ENCODE assay signal across 1 fruit fly cellular context in the genomic region with DNA sequence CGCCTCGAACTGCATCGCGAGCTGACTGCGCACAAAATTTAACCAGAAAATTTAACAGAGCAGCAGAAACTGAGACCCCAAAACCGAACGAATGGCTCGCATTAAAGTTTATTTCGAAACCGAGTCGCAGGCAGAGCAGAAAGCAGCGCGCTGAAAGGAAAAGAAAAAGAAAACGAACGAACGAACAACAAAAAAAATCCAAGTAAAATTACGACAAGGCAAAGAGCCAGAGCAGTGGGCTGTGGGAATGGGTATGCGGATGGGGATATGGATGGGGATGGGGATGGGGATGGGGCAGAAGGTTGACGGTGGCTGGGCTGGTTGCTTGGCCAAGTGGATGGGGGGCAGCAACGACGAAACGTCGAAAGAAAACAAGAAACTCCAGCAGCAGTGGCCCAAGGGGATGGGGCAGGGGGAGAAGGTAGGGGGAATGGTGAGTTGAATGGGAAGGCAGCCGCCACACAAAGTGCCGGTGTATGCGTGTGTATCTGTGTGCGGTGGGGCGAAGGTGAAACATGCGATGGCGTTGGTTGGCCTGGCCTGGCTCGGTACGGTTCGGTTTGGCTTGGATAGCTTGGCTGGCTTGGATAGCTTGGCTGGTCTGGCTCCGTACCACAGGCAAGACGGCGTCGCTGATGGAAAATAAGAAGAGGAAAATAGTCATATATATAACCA.
A peak's percentile ranks its signal among the peaks of the same experiment; 100 is the strongest.
TF ChIP-seq lines count a peak whose summit lies in the region.

No protein-coding gene starts in this region.

TF ChIP-seq in whole organism, embryonic, 481 proteins besides CTCF, POLR2A, EP300 and RAD21 (continued from another document):
- TF ChIP-seq HmgZ (tag; optimal IDR thresholded peaks at IDR 0.05; lab: Kevin White, UChicago) (peak; percentile 14), Ptx1 (GFP tag; IDR thresholded peaks at IDR 0.05; lab: Robert Waterston, UW) (no peak), usp (GFP tag; optimal IDR thresholded peaks at IDR 0.05; lab: Kevin White, UChicago) (no peak), NC2β (GFP tag; optimal IDR thresholded peaks at IDR 0.05; lab: Kevin White, UChicago) (no peak), schlank (tag; optimal IDR thresholded peaks at IDR 0.05; lab: Kevin White, UChicago) (peak; percentile 1), eve (GFP tag; optimal IDR thresholded peaks at IDR 0.05; lab: Kevin White, UChicago) (no peak), CG6813 (GFP tag; optimal IDR thresholded peaks at IDR 0.05; lab: Kevin White, UChicago) (peak; percentile 28), odd (GFP tag; optimal IDR thresholded peaks at IDR 0.05; lab: Kevin White, UChicago) (no peak), CG34422 (GFP tag; IDR thresholded peaks at IDR 0.05; lab: Robert Waterston, UW) (0 out of 3 replicates have a peak, but pooled peaks have one; percentile 25), Ravus (GFP tag; IDR thresholded peaks at IDR 0.05; lab: Robert Waterston, UW) (no peak), corto (GFP tag; optimal IDR thresholded peaks at IDR 0.05; lab: Kevin White, UChicago) (peak; percentile 32), otp (GFP tag; IDR thresholded peaks at IDR 0.05; lab: Robert Waterston, UW) (0 out of 3 replicates have a peak, but pooled peaks have one; percentile 33), bbx (GFP tag; IDR thresholded peaks at IDR 0.05; lab: Robert Waterston, UW; ENCODE audit: partially characterized antibody) (peak; percentile 55), CG15601 (tag; optimal IDR thresholded peaks at IDR 0.05; lab: Kevin White, UChicago) (no peak), Deaf1 (tag; optimal IDR thresholded peaks at IDR 0.05; lab: Kevin White, UChicago) (peak; percentile 92), CG15269 (tag; optimal IDR thresholded peaks at IDR 0.05; lab: Kevin White, UChicago) (peak; percentile 10), Taf1 (GFP tag; IDR thresholded peaks at IDR 0.05; lab: Robert Waterston, UW) (peak; percentile 40; the same call in 1 of the 2 replicates), Atf3 (GFP tag; optimal IDR thresholded peaks at IDR 0.05; lab: Kevin White, UChicago) (no peak), CG7963 (GFP tag; IDR thresholded peaks at IDR 0.05; lab: Robert Waterston, UW; ENCODE audit: partially characterized antibody) (no peak), D19A (tag; optimal IDR thresholded peaks at IDR 0.05; lab: Kevin White, UChicago) (peak; percentile 35), chinmo (GFP tag; IDR thresholded peaks at IDR 0.05; lab: Robert Waterston, UW; ENCODE audit: partially characterized antibody) (peak; percentile 92), Lpt (GFP tag; optimal IDR thresholded peaks at IDR 0.05; lab: Kevin White, UChicago) (no peak), vvl (GFP tag; IDR thresholded peaks at IDR 0.05; lab: Robert Waterston, UW) (peak; percentile 64; the same call in 1 of the 2 replicates), Sox102F (GFP tag; optimal IDR thresholded peaks at IDR 0.05; lab: Kevin White, UChicago) (no peak), sqz (GFP tag; optimal IDR thresholded peaks at IDR 0.05; lab: Kevin White, UChicago) (peak; percentile 88), cato (GFP tag; optimal IDR thresholded peaks at IDR 0.05; lab: Kevin White, UChicago; ENCODE audit: borderline replicate concordance) (no peak), zfh2 (GFP tag; optimal IDR thresholded peaks at IDR 0.05; lab: Kevin White, UChicago) (no peak), HLHmδ (GFP tag; optimal IDR thresholded peaks at IDR 0.05; lab: Kevin White, UChicago) (peak; percentile 59), CG7357 (GFP tag; IDR thresholded peaks at IDR 0.05; lab: Robert Waterston, UW) (no peak), dan (GFP tag; IDR thresholded peaks at IDR 0.05; lab: Robert Waterston, UW) (no peak), CG4730 (GFP tag; IDR thresholded peaks at IDR 0.05; lab: Robert Waterston, UW) (no peak), Atf6 (GFP tag; IDR thresholded peaks at IDR 0.05; lab: Robert Waterston, UW) (peak; percentile 44; the same call in 1 of the 2 replicates), sim (GFP tag; IDR thresholded peaks at IDR 0.05; lab: Robert Waterston, UW) (no peak), B-H2 (GFP tag; optimal IDR thresholded peaks at IDR 0.05; lab: Kevin White, UChicago) (peak; percentile 69), Mrtf (GFP tag; IDR thresholded peaks at IDR 0.05; lab: Robert Waterston, UW) (0 out of 3 replicates have a peak, but pooled peaks have one; percentile 8), Nf-YB (GFP tag; optimal IDR thresholded peaks at IDR 0.05; lab: Kevin White, UChicago) (peak; percentile 11), tx (GFP tag; optimal IDR thresholded peaks at IDR 0.05; lab: Kevin White, UChicago) (no peak), CG4282 (GFP tag; optimal IDR thresholded peaks at IDR 0.05; lab: Kevin White, UChicago) (no peak), CHES-1-like (GFP tag; optimal IDR thresholded peaks at IDR 0.05; lab: Kevin White, UChicago) (no peak), CG8478 (optimal IDR thresholded peaks at IDR 0.05; lab: Kevin White, UChicago) (no peak), CG12071 (GFP tag; optimal IDR thresholded peaks at IDR 0.05; lab: Kevin White, UChicago) (peak; percentile 4), aop (GFP tag; IDR thresholded peaks at IDR 0.05; lab: Robert Waterston, UW) (peak; percentile 46), Fer3 (tag; optimal IDR thresholded peaks at IDR 0.05; lab: Kevin White, UChicago) (no peak), lbe (GFP tag; optimal IDR thresholded peaks at IDR 0.05; lab: Kevin White, UChicago) (peak; percentile 47), eyg (GFP tag; optimal IDR thresholded peaks at IDR 0.05; lab: Kevin White, UChicago) (no peak), ap (GFP tag; IDR thresholded peaks at IDR 0.05; lab: Robert Waterston, UW) (no peak), CG11085 (GFP tag; IDR thresholded peaks at IDR 0.05; lab: Robert Waterston, UW) (no peak), CG12104 (GFP tag; optimal IDR thresholded peaks at IDR 0.05; lab: Kevin White, UChicago) (no peak), scrt (GFP tag; optimal IDR thresholded peaks at IDR 0.05; lab: Kevin White, UChicago) (peak; percentile 32), chif (GFP tag; optimal IDR thresholded peaks at IDR 0.05; lab: Kevin White, UChicago) (no peak), CG16863 (GFP tag; optimal IDR thresholded peaks at IDR 0.05; lab: Kevin White, UChicago) (no peak), sob (GFP tag; IDR thresholded peaks at IDR 0.05; lab: Robert Waterston, UW) (peak; percentile 56; the same call in 1 of the 2 replicates), Myb (GFP tag; optimal IDR thresholded peaks at IDR 0.05; lab: Kevin White, UChicago) (no peak), PHDP (tag; optimal IDR thresholded peaks at IDR 0.05; lab: Kevin White, UChicago) (no peak), CG30020 (tag; optimal IDR thresholded peaks at IDR 0.05; lab: Kevin White, UChicago) (no peak), sens (GFP tag; lab: Kevin White, UChicago) (no peak), Ets65A (GFP tag; lab: Kevin White, UChicago) (peak; percentile 26), grau (tag; optimal IDR thresholded peaks at IDR 0.05; lab: Kevin White, UChicago) (peak; percentile 27), CG12769 (tag; optimal IDR thresholded peaks at IDR 0.05; lab: Kevin White, UChicago) (peak; percentile 97), CG14441 (GFP tag; IDR thresholded peaks at IDR 0.05; lab: Robert Waterston, UW) (peak; percentile 5; the same call in 1 of the 2 replicates), CG8290 (GFP tag; optimal IDR thresholded peaks at IDR 0.05; lab: Kevin White, UChicago) (no peak), CG8290 (tag; optimal IDR thresholded peaks at IDR 0.05; lab: Kevin White, UChicago) (peak in 1 of 2 experiments; percentile 43), kah (GFP tag; optimal IDR thresholded peaks at IDR 0.05; lab: Kevin White, UChicago) (peak; percentile 46), fd3F (GFP tag; optimal IDR thresholded peaks at IDR 0.05; lab: Kevin White, UChicago) (no peak), Sry-δ (GFP tag; optimal IDR thresholded peaks at IDR 0.05; lab: Kevin White, UChicago) (no peak), gcm (GFP tag; optimal IDR thresholded peaks at IDR 0.05; lab: Kevin White, UChicago) (no peak), CG9817 (tag; optimal IDR thresholded peaks at IDR 0.05; lab: Kevin White, UChicago) (no peak), Side (GFP tag; optimal IDR thresholded peaks at IDR 0.05; lab: Kevin White, UChicago) (no peak), CG2199 (GFP tag; IDR thresholded peaks at IDR 0.05; lab: Robert Waterston, UW) (peak; percentile 92), CG15011 (GFP tag; optimal IDR thresholded peaks at IDR 0.05; lab: Kevin White, UChicago) (no peak), CG6175 (GFP tag; IDR thresholded peaks at IDR 0.05; lab: Robert Waterston, UW) (peak; percentile 96), nau (GFP tag; optimal IDR thresholded peaks at IDR 0.05; lab: Kevin White, UChicago) (peak; percentile 20), gce (GFP tag; IDR thresholded peaks at IDR 0.05; lab: Robert Waterston, UW) (peak; percentile 43; the same call in 1 of the 3 replicates), zen (tag; optimal IDR thresholded peaks at IDR 0.05; lab: Kevin White, UChicago) (no peak), CG17359 (tag; optimal IDR thresholded peaks at IDR 0.05; lab: Kevin White, UChicago) (peak; percentile 41), ranshi (GFP tag; IDR thresholded peaks at IDR 0.05; lab: Robert Waterston, UW) (no peak), CG18599 (GFP tag; optimal IDR thresholded peaks at IDR 0.05; lab: Kevin White, UChicago) (peak; percentile 58), Gsc (GFP tag; IDR thresholded peaks at IDR 0.05; lab: Robert Waterston, UW) (no peak), toy (GFP tag; IDR thresholded peaks at IDR 0.05; lab: Robert Waterston, UW) (no peak; the same call in 1 of the 2 replicates), sd (tag; optimal IDR thresholded peaks at IDR 0.05; lab: Kevin White, UChicago) (peak; percentile 71)
